Worm (Caenorhabditis elegans) whole organism, L3 larva: ENCODE measurements around the gene nsph-4.3.

ENCODE experiments used
- ama-1 ChIP-seq: fragments of 150-350 bp; optimal IDR thresholded peaks from 2 replicates; lab custom pipeline; 2018
- jun-1 ChIP-seq: fragments of 150-350 bp; optimal IDR thresholded peaks from 2 replicates; lab custom pipeline; 2014; ENCODE audit warnings: missing biosample characterization, missing genetic modification reagents, missing genetic modification characterization
- ztf-4 ChIP-seq: fragments of 150-350 bp; optimal IDR thresholded peaks from 2 replicates; lab custom pipeline; 2014; ENCODE audit warnings: missing biosample characterization, missing genetic modification characterization

DNA sequence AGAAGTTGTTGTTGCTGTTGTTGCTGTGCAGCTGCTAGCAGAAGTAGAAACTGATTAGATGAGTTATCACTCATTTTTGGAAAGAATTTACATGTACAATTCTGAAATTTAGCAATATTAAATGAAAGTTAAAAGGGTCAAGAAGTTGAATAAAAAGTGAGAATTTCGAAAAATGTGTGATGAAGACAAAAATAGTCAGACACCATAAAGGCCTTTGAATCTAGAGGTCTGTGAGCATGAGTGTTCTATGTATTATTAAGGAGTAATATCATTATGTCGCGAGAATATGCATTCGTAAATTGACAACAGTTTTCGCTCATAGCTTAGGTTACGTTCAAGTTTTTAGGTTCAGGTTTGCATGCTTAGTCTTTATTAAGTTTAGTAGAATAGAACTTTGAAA is 46.9 kb upstream of the nsph-4.3 start, which contains the start of gene baz-2:
- TF ChIP-seq jun-1 (tag; lab: Kevin White, UChicago) (no peak), ama-1 (lab: Kevin White, UChicago) (no peak), ztf-4 (no peak)
